Worm (Caenorhabditis elegans) whole organism, L1 larva: ENCODE measurements around the gene flp-11.

Experiments
- C04F5.9 ChIP-seq: sonication (generic microtip); optimal IDR thresholded peaks from 2 replicates; lab custom pipeline; 2016; ENCODE audit warnings: missing genetic modification characterization, missing compliant biosample characterization
- F16B12.6 ChIP-seq: fragments of 150-350 bp; optimal IDR thresholded peaks from 2 replicates; lab custom pipeline; 2014; ENCODE audit warnings: missing biosample characterization, missing genetic modification characterization
- Y116A8C.19 ChIP-seq: sonication (generic microtip); optimal IDR thresholded peaks from 2 replicates; lab custom pipeline; 2016; ENCODE audit warnings: missing compliant biosample characterization, missing genetic modification characterization, borderline replicate concordance
- alr-1 ChIP-seq: fragments of 200-800 bp; sonication (Bioruptor generic); optimal IDR thresholded peaks from 2 replicates; lab custom pipeline; 2018; ENCODE audit warnings: borderline replicate concordance, mild to moderate bottlenecking, missing genetic modification characterization, missing compliant biosample characterization
- aly-2 ChIP-seq: fragments of 150-350 bp; optimal IDR thresholded peaks from 2 replicates; lab custom pipeline; 2014; ENCODE audit warnings: missing biosample characterization, missing genetic modification characterization
- blmp-1 ChIP-seq: fragments of 150-350 bp; optimal IDR thresholded peaks from 2 replicates; lab custom pipeline; 2014; ENCODE audit warnings: missing biosample characterization, missing genetic modification characterization
- ceh-63 ChIP-seq: fragments of 200-800 bp; sonication (Bioruptor generic); optimal IDR thresholded peaks from 2 replicates; lab custom pipeline; 2018; ENCODE audit warnings: mild to moderate bottlenecking, missing genetic modification characterization, missing compliant biosample characterization
- ceh-8 ChIP-seq: fragments of 200-800 bp; sonication (Bioruptor generic); optimal IDR thresholded peaks from 2 replicates; lab custom pipeline; 2018; ENCODE audit warnings: mild to moderate bottlenecking, missing genetic modification characterization, moderate library complexity, missing compliant biosample characterization
- ceh-82 ChIP-seq, 3 experiments: fragments of 150-350 bp in 1 of 3; sonication (generic microtip) in 2 of 3; optimal IDR thresholded peaks; 2 replicates each; lab custom pipeline; 2014 to 2017; ENCODE audit warnings: missing biosample characterization in 3 of 3, missing genetic modification characterization in 3 of 3
- ceh-88 ChIP-seq: fragments of 200-800 bp; sonication (Bioruptor generic); IDR thresholded peaks from 2 replicates; pipeline ENCODE4 v1.3.6; 2022; ENCODE audit warnings: missing genetic modification characterization, missing compliant biosample characterization
- ces-1 ChIP-seq: fragments of 150-350 bp; optimal IDR thresholded peaks from 2 replicates; lab custom pipeline; 2014; ENCODE audit warnings: missing biosample characterization, missing genetic modification reagents, missing genetic modification characterization
- dsc-1 ChIP-seq: sonication (generic microtip); optimal IDR thresholded peaks from 2 replicates; lab custom pipeline; 2016; ENCODE audit warnings: mild to moderate bottlenecking, missing genetic modification characterization, missing compliant biosample characterization
- efl-1 ChIP-seq, 4 experiments: fragments of 150-350 bp; optimal IDR thresholded peaks in 3 of 4; peaks in 1 of 4; 1 replicate in 1 of 4; 2 replicates in 3 of 4; lab custom pipeline; 2014; ENCODE audit warnings: missing biosample characterization in 2 of 4, missing genetic modification characterization in 2 of 4, missing genetic modification reagents in 2 of 4
- efl-3 ChIP-seq: fragments of 200-800 bp; sonication (Bioruptor generic); optimal IDR thresholded peaks from 2 replicates; lab custom pipeline; 2018; ENCODE audit warnings: mild to moderate bottlenecking, missing genetic modification characterization, missing compliant biosample characterization
- egl-27 ChIP-seq, 2 experiments: fragments of 150-350 bp in 1 of 2; sonication (generic microtip); optimal IDR thresholded peaks; 3 replicates each; lab custom pipeline; 2017 to 2018; ENCODE audit warnings: missing biosample characterization in 2 of 2, missing genetic modification characterization in 2 of 2, missing genetic modification reagents in 2 of 2
- fkh-4 ChIP-seq: sonication (generic microtip); optimal IDR thresholded peaks from 2 replicates; lab custom pipeline; 2016; ENCODE audit warnings: missing compliant biosample characterization, missing genetic modification characterization, borderline replicate concordance
- fos-1 ChIP-seq: fragments of 150-350 bp; optimal IDR thresholded peaks from 2 replicates; lab custom pipeline; 2014; ENCODE audit warnings: missing biosample characterization, missing genetic modification characterization
- hlh-4 ChIP-seq: sonication (generic microtip); optimal IDR thresholded peaks from 2 replicates; lab custom pipeline; 2016; ENCODE audit warnings: mild to moderate bottlenecking, missing genetic modification characterization, missing compliant biosample characterization
- hpl-2 ChIP-seq: fragments of 150-350 bp; optimal IDR thresholded peaks from 2 replicates; lab custom pipeline; 2014; ENCODE audit warnings: missing biosample characterization, missing genetic modification reagents, missing genetic modification characterization
- jun-1 ChIP-seq: fragments of 150-350 bp; optimal IDR thresholded peaks from 2 replicates; lab custom pipeline; 2014; ENCODE audit warnings: missing biosample characterization, missing genetic modification reagents, missing genetic modification characterization
- lin-15B ChIP-seq: fragments of 150-350 bp; sonication (generic microtip); optimal IDR thresholded peaks from 3 replicates; lab custom pipeline; 2014; ENCODE audit warnings: missing biosample characterization, missing genetic modification characterization
- lin-35 ChIP-seq, 2 experiments: fragments of 150-350 bp; optimal IDR thresholded peaks; 2 replicates each; lab custom pipeline; 2014; ENCODE audit warnings: missing biosample characterization in 2 of 2, missing genetic modification characterization in 2 of 2, missing genetic modification reagents in 2 of 2
- lir-3 ChIP-seq: sonication (generic microtip); optimal IDR thresholded peaks from 2 replicates; lab custom pipeline; 2016; ENCODE audit warnings: mild to moderate bottlenecking, missing genetic modification characterization, moderate library complexity, missing compliant biosample characterization; ENCODE audit not compliant: poor library complexity
- lsy-2 ChIP-seq, 2 experiments: fragments of 150-350 bp; optimal IDR thresholded peaks; 2 replicates each; lab custom pipeline; 2014; ENCODE audit warnings: missing biosample characterization in 2 of 2, missing genetic modification characterization in 2 of 2
- mab-9 ChIP-seq: fragments of 200-800 bp; sonication (Bioruptor generic); IDR thresholded peaks from 2 replicates; pipeline ENCODE4 v1.3.6; 2022; ENCODE audit warnings: missing genetic modification reagents, missing genetic modification characterization, missing compliant biosample characterization
- mep-1 ChIP-seq: fragments of 150-350 bp; optimal IDR thresholded peaks from 2 replicates; lab custom pipeline; 2014; ENCODE audit warnings: missing biosample characterization, missing genetic modification characterization
- nhr-12 ChIP-seq: sonication (generic microtip); optimal IDR thresholded peaks from 2 replicates; lab custom pipeline; 2017; ENCODE audit warnings: missing biosample characterization, missing genetic modification characterization
- nhr-19 ChIP-seq: fragments of 200-800 bp; sonication (Bioruptor generic); conservative IDR thresholded peaks from 2 replicates; pipeline ENCODE4 v1.3.6; 2022; ENCODE audit warnings: missing genetic modification characterization, missing compliant biosample characterization
- nhr-47 ChIP-seq: sonication (generic microtip); optimal IDR thresholded peaks from 2 replicates; lab custom pipeline; 2016; ENCODE audit warnings: mild to moderate bottlenecking, missing genetic modification characterization, moderate library complexity, missing compliant biosample characterization
- nhr-71 ChIP-seq: sonication (generic microtip); optimal IDR thresholded peaks from 2 replicates; lab custom pipeline; 2016; ENCODE audit warnings: mild to moderate bottlenecking, missing genetic modification characterization, moderate library complexity, missing compliant biosample characterization
- nhr-76 ChIP-seq: sonication (generic microtip); optimal IDR thresholded peaks from 2 replicates; lab custom pipeline; 2017; ENCODE audit warnings: missing biosample characterization, missing genetic modification characterization
- nhr-84 ChIP-seq: sonication (generic microtip); optimal IDR thresholded peaks from 2 replicates; lab custom pipeline; 2017; ENCODE audit warnings: missing biosample characterization, missing genetic modification characterization
- nhr-90 ChIP-seq: sonication (generic microtip); optimal IDR thresholded peaks from 2 replicates; lab custom pipeline; 2016; ENCODE audit warnings: mild to moderate bottlenecking, missing genetic modification characterization, missing compliant biosample characterization; ENCODE audit not compliant: poor library complexity
- pag-3 ChIP-seq: sonication (generic microtip); optimal IDR thresholded peaks from 2 replicates; lab custom pipeline; 2017; ENCODE audit warnings: missing genetic modification characterization, mild to moderate bottlenecking, missing compliant biosample characterization, antibody characterized with exemption, borderline replicate concordance; ENCODE audit not compliant: insufficient read depth
- pax-3 ChIP-seq: fragments of 200-800 bp; sonication (Bioruptor generic); optimal IDR thresholded peaks from 2 replicates; lab custom pipeline; 2018; ENCODE audit warnings: mild to moderate bottlenecking, missing genetic modification characterization, moderate library complexity, missing compliant biosample characterization
- pqm-1 ChIP-seq: sonication (generic microtip); optimal IDR thresholded peaks from 3 replicates; lab custom pipeline; 2017; ENCODE audit warnings: missing biosample characterization, missing genetic modification characterization
- snpc-4 ChIP-seq: fragments of 150-350 bp; optimal IDR thresholded peaks from 2 replicates; lab custom pipeline; 2014; ENCODE audit warnings: missing biosample characterization, missing genetic modification characterization
- sox-4 ChIP-seq: sonication (generic microtip); optimal IDR thresholded peaks from 2 replicates; lab custom pipeline; 2016; ENCODE audit warnings: missing genetic modification characterization, missing compliant biosample characterization
- sup-37 ChIP-seq: fragments of 200-800 bp; sonication (Bioruptor generic); optimal IDR thresholded peaks from 2 replicates; lab custom pipeline; 2018; ENCODE audit warnings: mild to moderate bottlenecking, missing genetic modification characterization, missing compliant biosample characterization
- swsn-7 ChIP-seq: sonication (generic microtip); optimal IDR thresholded peaks from 2 replicates; lab custom pipeline; 2016; ENCODE audit warnings: missing genetic modification characterization, missing compliant biosample characterization
- tbx-2 ChIP-seq: sonication (generic microtip); optimal IDR thresholded peaks from 2 replicates; lab custom pipeline; 2016; ENCODE audit warnings: missing genetic modification characterization, missing compliant biosample characterization
- tlp-1 ChIP-seq: fragments of 150-350 bp; optimal IDR thresholded peaks from 2 replicates; lab custom pipeline; 2014; ENCODE audit warnings: missing biosample characterization, missing genetic modification characterization
- unc-130 ChIP-seq: fragments of 150-350 bp; optimal IDR thresholded peaks from 2 replicates; lab custom pipeline; 2017; ENCODE audit warnings: missing biosample characterization, missing genetic modification characterization, inconsistent platforms
- unc-30 ChIP-seq: sonication (generic microtip); optimal IDR thresholded peaks from 2 replicates; lab custom pipeline; 2017; ENCODE audit warnings: missing biosample characterization, missing genetic modification characterization
- unc-86 ChIP-seq: sonication (generic microtip); optimal IDR thresholded peaks from 2 replicates; lab custom pipeline; 2016; ENCODE audit warnings: missing genetic modification characterization, missing compliant biosample characterization
- unc-98 ChIP-seq: fragments of 200-800 bp; sonication (Bioruptor generic); IDR thresholded peaks from 2 replicates; pipeline ENCODE4 v1.3.6; 2022; ENCODE audit warnings: missing genetic modification characterization, missing compliant biosample characterization
- zag-1 ChIP-seq: fragments of 150-350 bp; optimal IDR thresholded peaks from 2 replicates; lab custom pipeline; 2014; ENCODE audit warnings: missing biosample characterization, missing genetic modification characterization
- zip-4 ChIP-seq: fragments of 200-800 bp; sonication (Bioruptor generic); optimal IDR thresholded peaks from 2 replicates; lab custom pipeline; 2018; ENCODE audit warnings: mild to moderate bottlenecking, missing genetic modification characterization, moderate library complexity, missing compliant biosample characterization

Gene flp-11

ce11 chrX:4711698-4712329, 33.9 kb upstream of the flp-11 start, which contains the start of the genes dnj-14 and glit-1 (continued):
- TF ChIP-seq ceh-63 (GFP tag; lab: Kevin White, UChicago) (no peak), ces-1 (GFP tag; lab: Kevin White, UChicago) (no peak), alr-1 (tag; lab: Kevin White, UChicago) (no peak), pax-3 (peak; percentile 71), unc-86 (peak; percentile 74), Y116A8C.19 (no peak), ceh-88 (GFP tag; lab: Robert Waterston, UW) (peak; percentile 62; the same call in 1 of the 2 replicates)

ce11 chrX:4706755-4707226, 28.9 kb upstream of the flp-11 start, which contains the start of gene dhhc-10:
dhhc-10 (plus strand) TSS chrX:4707176.
- TF ChIP-seq fos-1 (tag; lab: Kevin White, UChicago) = no peak
- no peak for TF ChIP-seq alr-1 (tag; lab: Kevin White, UChicago)
- no peak for TF ChIP-seq fkh-4 (tag; lab: Kevin White, UChicago)
- peak; percentile 21 to 60 for TF ChIP-seq lin-35 (GFP tag; optimal IDR thresholded peaks at IDR 0.05; lab: Kevin White, UChicago)
- TF ChIP-seq tlp-1 (tag; lab: Kevin White, UChicago) = no peak
- TF ChIP-seq nhr-71 (tag; lab: Kevin White, UChicago) = peak; percentile 68
- TF ChIP-seq nhr-76 = no peak
- no peak for TF ChIP-seq Y116A8C.19
- TF ChIP-seq unc-98 = no peak
- TF ChIP-seq pag-3 (tag; lab: Kevin White, UChicago) = no peak
- no peak for TF ChIP-seq lir-3
- TF ChIP-seq nhr-84 (tag; lab: Kevin White, UChicago) = no peak
- TF ChIP-seq nhr-12 (tag; lab: Kevin White, UChicago) = no peak
- TF ChIP-seq jun-1 (tag; lab: Kevin White, UChicago) = peak; percentile 52
- peak; percentile 50 to 73 for TF ChIP-seq lsy-2 (tag; optimal IDR thresholded peaks at IDR 0.05; lab: Kevin White, UChicago)
- no peak for TF ChIP-seq lin-15B (tag; lab: Kevin White, UChicago)
- TF ChIP-seq ceh-88 (GFP tag; lab: Robert Waterston, UW) = no peak
- TF ChIP-seq dsc-1 = peak; percentile 22
- TF ChIP-seq unc-30 (tag; lab: Kevin White, UChicago) = no peak
- peak; percentile 53 for TF ChIP-seq nhr-47 (tag; lab: Kevin White, UChicago)
- peak; percentile 8 for TF ChIP-seq pqm-1 (tag; lab: Kevin White, UChicago)
- no peak for TF ChIP-seq sup-37 (GFP tag; lab: Kevin White, UChicago)
- no peak for TF ChIP-seq nhr-90 (tag; lab: Kevin White, UChicago)
- TF ChIP-seq ces-1 (GFP tag; lab: Kevin White, UChicago) = no peak
- TF ChIP-seq efl-1 (optimal IDR thresholded peaks at IDR 0.05; lab: Kevin White, UChicago) = peak; percentile 28
- peak; percentile 19 to 83 for TF ChIP-seq efl-1 (GFP tag; optimal IDR thresholded peaks at IDR 0.05 in 1 of 2; lab: Kevin White, UChicago)
- peak in 1 of 3 experiments; percentile 40 for TF ChIP-seq ceh-82 (tag; optimal IDR thresholded peaks at IDR 0.05; lab: Kevin White, UChicago)
- TF ChIP-seq C04F5.9 = no peak
- TF ChIP-seq zip-4 = no peak
- TF ChIP-seq hpl-2 (GFP tag; lab: Kevin White, UChicago) = no peak
- no peak for TF ChIP-seq efl-3 (GFP tag; lab: Kevin White, UChicago)
- no peak for TF ChIP-seq mab-9 (GFP tag; lab: Robert Waterston, UW)
- peak; percentile 90 for TF ChIP-seq F16B12.6
- no peak for TF ChIP-seq snpc-4
- TF ChIP-seq nhr-19 (GFP tag; lab: Robert Waterston, UW) = 0 out of 2 replicates have a peak, but pooled peaks have one; percentile 20
- peak; percentile 22 for TF ChIP-seq unc-130 (tag; lab: Kevin White, UChicago)
- no peak for TF ChIP-seq egl-27 (tag; optimal IDR thresholded peaks at IDR 0.05; lab: Kevin White, UChicago)
- no peak for TF ChIP-seq sox-4 (tag; lab: Kevin White, UChicago)
- TF ChIP-seq blmp-1 (tag; lab: Kevin White, UChicago) = peak; percentile 6
- TF ChIP-seq aly-2 (tag; lab: Kevin White, UChicago) = no peak
- peak; percentile 65 for TF ChIP-seq mep-1 (tag; lab: Kevin White, UChicago)
- TF ChIP-seq zag-1 (tag; lab: Kevin White, UChicago) = no peak
- TF ChIP-seq ceh-8 (GFP tag; lab: Kevin White, UChicago) = peak; percentile 31
- TF ChIP-seq swsn-7 = peak; percentile 61
- TF ChIP-seq tbx-2 (tag; lab: Kevin White, UChicago) = peak; percentile 52
- TF ChIP-seq hlh-4 (tag; lab: Kevin White, UChicago) = no peak
